Worm (Caenorhabditis elegans) whole organism, L4/young adult: ENCODE measurements around the gene srz-31.

Experiments
- W03F9.2 ChIP-seq: fragments of 150-350 bp; optimal IDR thresholded peaks from 2 replicates; lab custom pipeline; 2014; ENCODE audit warnings: missing biosample characterization, missing genetic modification characterization
- dao-5 ChIP-seq: sonication (generic microtip); optimal IDR thresholded peaks from 2 replicates; lab custom pipeline; 2016; ENCODE audit warnings: missing genotype, missing genetic modification characterization, moderate library complexity, missing compliant biosample characterization

DNA sequence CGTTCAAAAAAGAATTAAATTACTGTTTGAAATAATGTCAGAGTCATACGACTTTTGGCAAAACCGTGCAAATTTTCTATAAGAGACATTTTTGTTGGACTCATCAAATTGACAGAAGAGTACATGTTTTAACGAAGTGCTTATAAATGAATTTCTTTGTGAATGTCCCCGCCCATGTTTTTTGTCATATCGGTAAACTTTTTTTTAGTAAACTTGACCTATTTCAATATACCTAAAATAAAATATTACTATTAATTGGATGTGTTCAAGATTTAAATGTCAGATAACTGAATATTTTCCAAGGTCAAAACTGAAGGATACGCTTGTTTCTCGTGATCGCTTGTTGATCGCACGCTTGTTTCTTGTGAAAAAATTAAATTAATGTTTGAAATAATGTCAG lies 20.9 kb downstream of the srz-31 start, which contains the start of gene R05A10.8:
- TF ChIP-seq W03F9.2 (tag; lab: Kevin White, UChicago) (no peak), dao-5 (tag; lab: Kevin White, UChicago) (no peak)
